Worm (Caenorhabditis elegans) whole organism, early embryonic: ENCODE measurements around the gene C18A11.2.

Experiments
- B0310.2 ChIP-seq: sonication (generic microtip); optimal IDR thresholded peaks from 2 replicates; lab custom pipeline; 2016; ENCODE audit warnings: mild to moderate bottlenecking, missing genetic modification characterization, missing compliant biosample characterization
- ama-1 ChIP-seq: fragments of 150-350 bp; optimal IDR thresholded peaks from 2 replicates; lab custom pipeline; 2014
- ceh-36 ChIP-seq: sonication (generic microtip); optimal IDR thresholded peaks from 2 replicates; lab custom pipeline; 2016; ENCODE audit warnings: missing genetic modification characterization, inconsistent platforms, missing compliant biosample characterization
- ets-7 ChIP-seq: sonication (generic microtip); optimal IDR thresholded peaks from 2 replicates; lab custom pipeline; 2016; ENCODE audit warnings: missing genotype, missing genetic modification characterization, missing compliant biosample characterization
- hnd-1 ChIP-seq: sonication (generic microtip); optimal IDR thresholded peaks from 2 replicates; lab custom pipeline; 2016; ENCODE audit warnings: missing genetic modification characterization, missing compliant biosample characterization
- pes-1 ChIP-seq: fragments of 200-800 bp; sonication (Bioruptor generic); IDR thresholded peaks from 2 replicates; pipeline ENCODE4 v1.3.6; 2022; ENCODE audit warnings: missing genetic modification reagents, missing genetic modification characterization, missing compliant biosample characterization
- scrt-1 ChIP-seq: fragments of 200-800 bp; sonication (Bioruptor generic); IDR thresholded peaks from 2 replicates; pipeline ENCODE4 v1.3.6; 2022; ENCODE audit warnings: missing genetic modification characterization, missing compliant biosample characterization
- sea-1 ChIP-seq: fragments of 200-800 bp; sonication (Bioruptor generic); conservative IDR thresholded peaks from 2 replicates; pipeline ENCODE4 v1.3.6; 2022; ENCODE audit warnings: missing genetic modification characterization, missing compliant biosample characterization

DNA sequence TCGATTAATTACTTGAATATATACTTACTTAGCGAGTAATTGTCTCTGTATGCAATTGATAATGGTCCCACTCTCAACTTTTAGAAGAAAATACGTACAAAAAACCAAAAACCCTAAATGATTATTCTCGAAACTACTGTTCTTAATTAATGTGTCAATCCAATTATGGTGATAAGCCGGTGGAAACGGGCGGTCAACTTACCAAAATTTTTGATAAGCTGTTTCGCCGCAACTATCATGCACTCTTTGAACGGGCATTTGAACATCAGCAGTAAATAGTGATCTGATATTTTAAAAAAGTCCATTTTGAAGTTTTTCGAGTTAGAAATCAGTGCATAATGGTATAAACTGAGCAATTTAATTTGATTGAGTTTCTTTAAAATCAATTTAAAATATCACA lies 11.0 kb downstream of the C18A11.2 start:
- TF ChIP-seq sea-1 (GFP tag; lab: Robert Waterston, UW) (no peak), hnd-1 (no peak), ama-1 (no peak), pes-1 (GFP tag; lab: Robert Waterston, UW) (no peak), scrt-1 (no peak), ets-7 (tag; lab: Kevin White, UChicago) (no peak), ceh-36 (tag; lab: Kevin White, UChicago) (no peak), B0310.2 (tag; lab: Kevin White, UChicago) (no peak)
